Fruit fly (Drosophila melanogaster) whole organism, prepupa: ENCODE data around the gene CRIF.

Source experiments
- CG1621 ChIP-seq: fragments of 200-800 bp; sonication (Bioruptor generic); optimal IDR thresholded peaks from 3 replicates; lab custom pipeline; 2018; ENCODE audit warnings: missing biosample characterization, mild to moderate bottlenecking, missing genetic modification characterization
- CG16779 ChIP-seq: fragments of 200-800 bp; sonication (Bioruptor generic); optimal IDR thresholded peaks from 3 replicates; lab custom pipeline; 2017; ENCODE audit warnings: missing biosample characterization, mild to moderate bottlenecking, missing genetic modification characterization
- CG6854 ChIP-seq: fragments of 200-800 bp; sonication (Bioruptor generic); optimal IDR thresholded peaks from 2 replicates; lab custom pipeline; 2017; ENCODE audit warnings: missing biosample characterization, mild to moderate bottlenecking, missing genetic modification characterization
- CG9139 ChIP-seq: fragments of 200-800 bp; sonication (Bioruptor generic); optimal IDR thresholded peaks from 3 replicates; lab custom pipeline; 2017; ENCODE audit warnings: missing biosample characterization, mild to moderate bottlenecking, missing genetic modification characterization
- Met ChIP-seq: fragments of 200-800 bp; sonication (Bioruptor generic); optimal IDR thresholded peaks from 3 replicates; lab custom pipeline; 2016; ENCODE audit warnings: missing biosample characterization, missing genetic modification characterization
- topi ChIP-seq: fragments of 200-800 bp; sonication (Bioruptor generic); optimal IDR thresholded peaks from 3 replicates; lab custom pipeline; 2016; ENCODE audit warnings: missing biosample characterization, missing genetic modification characterization

- no peak for TF ChIP-seq Met (GFP tag; lab: Kevin White, UChicago)
- no peak for TF ChIP-seq CG6854 (GFP tag; lab: Kevin White, UChicago)
- no peak for TF ChIP-seq CG9139
- TF ChIP-seq CG1621 (tag; lab: Kevin White, UChicago): no peak
- TF ChIP-seq topi (GFP tag; lab: Kevin White, UChicago): no peak
- TF ChIP-seq CG16779: no peak
These were observed 41.8 kb upstream of the CRIF start for dm6 chr3L:21610535-21610934.
